Worm (Caenorhabditis elegans) whole organism, young adult: ENCODE measurements around the gene Y59E1A.4.
A peak's percentile ranks its signal among the peaks of the same experiment; 100 is the strongest.

ENCODE experiments used
- B0336.3 ChIP-seq: fragments of 200-800 bp; sonication (Bioruptor generic); IDR thresholded peaks from 2 replicates; pipeline ENCODE4 v1.3.6; 2022; ENCODE audit warnings: missing genetic modification characterization, missing compliant biosample characterization
- D2030.7 ChIP-seq: fragments of 200-800 bp; sonication (Bioruptor generic); IDR thresholded peaks from 2 replicates; pipeline ENCODE4 v1.3.6; 2022; ENCODE audit warnings: missing genetic modification reagents, missing genetic modification characterization, missing compliant biosample characterization
- F10E7.11 ChIP-seq: sonication (generic microtip); optimal IDR thresholded peaks from 2 replicates; lab custom pipeline; 2017; ENCODE audit warnings: mild to moderate bottlenecking, missing genetic modification characterization, moderate library complexity, missing compliant biosample characterization
- F33H1.4 ChIP-seq: fragments of 200-800 bp; sonication (Bioruptor generic); IDR thresholded peaks from 2 replicates; pipeline ENCODE4 v1.3.6; 2022; ENCODE audit warnings: missing genetic modification reagents, missing genetic modification characterization, missing compliant biosample characterization
- F39B2.1 ChIP-seq: fragments of 200-800 bp; sonication (Bioruptor generic); IDR thresholded peaks from 2 replicates; pipeline ENCODE4 v1.3.6; 2022; ENCODE audit warnings: missing genetic modification reagents, missing genetic modification characterization, missing compliant biosample characterization
- F49E8.2 ChIP-seq: sonication (generic microtip); optimal IDR thresholded peaks from 3 replicates; lab custom pipeline; 2017; ENCODE audit warnings: missing genetic modification characterization, mild to moderate bottlenecking, missing compliant biosample characterization, antibody characterized with exemption, moderate library complexity; ENCODE audit not compliant: insufficient read depth
- K12H6.12 ChIP-seq: fragments of 200-800 bp; sonication (Bioruptor generic); optimal IDR thresholded peaks from 2 replicates; lab custom pipeline; 2018; ENCODE audit warnings: mild to moderate bottlenecking, missing genetic modification characterization, missing compliant biosample characterization
- ZK185.1 ChIP-seq: sonication (generic microtip); optimal IDR thresholded peaks from 2 replicates; lab custom pipeline; 2016; ENCODE audit warnings: mild to moderate bottlenecking, missing genetic modification characterization, missing compliant biosample characterization; ENCODE audit not compliant: poor library complexity, severe bottlenecking
- atf-7 ChIP-seq: sonication (generic microtip); optimal IDR thresholded peaks from 2 replicates; lab custom pipeline; 2017; ENCODE audit warnings: mild to moderate bottlenecking, missing genetic modification characterization, missing compliant biosample characterization
- athp-1 ChIP-seq: sonication (generic microtip); optimal IDR thresholded peaks from 2 replicates; lab custom pipeline; 2017; ENCODE audit warnings: mild to moderate bottlenecking, missing genetic modification characterization, missing compliant biosample characterization
- attf-3 ChIP-seq: fragments of 200-800 bp; sonication (Bioruptor generic); conservative IDR thresholded peaks from 2 replicates; pipeline ENCODE4 v1.3.6; 2022; ENCODE audit warnings: missing genetic modification reagents, missing genetic modification characterization, missing compliant biosample characterization
- attf-5 ChIP-seq: fragments of 200-800 bp; sonication (Bioruptor generic); optimal IDR thresholded peaks from 2 replicates; lab custom pipeline; 2018; ENCODE audit warnings: mild to moderate bottlenecking, missing genetic modification characterization, missing compliant biosample characterization
- attf-6 ChIP-seq: fragments of 200-800 bp; sonication (Bioruptor generic); IDR thresholded peaks from 2 replicates; pipeline ENCODE4 v1.3.6; 2022; ENCODE audit warnings: missing genetic modification reagents, missing genetic modification characterization, missing compliant biosample characterization
- cebp-2 ChIP-seq: fragments of 200-800 bp; sonication (Bioruptor generic); IDR thresholded peaks from 2 replicates; pipeline ENCODE4 v1.3.6; 2022; ENCODE audit warnings: missing genetic modification characterization, missing compliant biosample characterization
- chd-7 ChIP-seq: sonication (generic microtip); optimal IDR thresholded peaks from 2 replicates; lab custom pipeline; 2016; ENCODE audit warnings: mild to moderate bottlenecking, missing genetic modification characterization, moderate library complexity, missing compliant biosample characterization
- dox-1 ChIP-seq: fragments of 200-800 bp; sonication (Bioruptor generic); IDR thresholded peaks from 2 replicates; pipeline ENCODE4 v1.3.6; 2022; ENCODE audit warnings: missing genetic modification reagents, missing genetic modification characterization, missing compliant biosample characterization
- efl-1 ChIP-seq: fragments of 150-350 bp; optimal IDR thresholded peaks from 2 replicates; lab custom pipeline; 2014; ENCODE audit warnings: missing biosample characterization, missing genetic modification reagents, missing genetic modification characterization
- egrh-3 ChIP-seq: fragments of 200-800 bp; sonication (Bioruptor generic); IDR thresholded peaks from 2 replicates; pipeline ENCODE4 v1.3.6; 2022; ENCODE audit warnings: missing genetic modification reagents, missing genetic modification characterization, missing compliant biosample characterization
- gei-17 ChIP-seq: fragments of 200-800 bp; sonication (Bioruptor generic); optimal IDR thresholded peaks from 2 replicates; lab custom pipeline; 2018; ENCODE audit warnings: mild to moderate bottlenecking, missing genetic modification characterization, missing compliant biosample characterization
- hmg-1.2 ChIP-seq: fragments of 200-800 bp; sonication (Bioruptor generic); IDR thresholded peaks from 2 replicates; pipeline ENCODE4 v1.3.6; 2022; ENCODE audit warnings: missing genetic modification reagents, missing genetic modification characterization, missing compliant biosample characterization
- madf-10 ChIP-seq: sonication (generic microtip); optimal IDR thresholded peaks from 2 replicates; lab custom pipeline; 2016; ENCODE audit warnings: mild to moderate bottlenecking, missing genetic modification characterization, missing compliant biosample characterization
- madf-6 ChIP-seq: fragments of 200-800 bp; sonication (Bioruptor generic); IDR thresholded peaks from 2 replicates; pipeline ENCODE4 v1.3.6; 2022; ENCODE audit warnings: missing genetic modification reagents, missing genetic modification characterization, missing compliant biosample characterization
- nfya-1 ChIP-seq: sonication (generic microtip); optimal IDR thresholded peaks from 2 replicates; lab custom pipeline; 2017; ENCODE audit warnings: antibody characterized with exemption, missing compliant biosample characterization, missing genetic modification characterization, borderline replicate concordance; ENCODE audit not compliant: insufficient read depth
- sdz-38 ChIP-seq: sonication (generic microtip); optimal IDR thresholded peaks from 2 replicates; lab custom pipeline; 2016; ENCODE audit warnings: missing genotype, missing genetic modification characterization, missing compliant biosample characterization
- snpc-1.1 ChIP-seq: sonication (generic microtip); optimal IDR thresholded peaks from 2 replicates; lab custom pipeline; 2017; ENCODE audit warnings: missing genetic modification characterization, mild to moderate bottlenecking, missing compliant biosample characterization, antibody characterized with exemption, moderate library complexity, missing genotype, missing genetic modification reagents; ENCODE audit not compliant: insufficient read depth
- snpc-1.3 ChIP-seq: sonication (generic microtip); optimal IDR thresholded peaks from 2 replicates; lab custom pipeline; 2017; ENCODE audit warnings: missing genetic modification characterization, mild to moderate bottlenecking, missing compliant biosample characterization, antibody characterized with exemption, moderate library complexity, missing genotype, missing genetic modification reagents; ENCODE audit not compliant: insufficient read depth
- tbp1 ChIP-seq: fragments of 200-800 bp; sonication (Bioruptor generic); optimal IDR thresholded peaks from 2 replicates; lab custom pipeline; 2018; ENCODE audit warnings: mild to moderate bottlenecking, missing genetic modification characterization, missing compliant biosample characterization
- tlf-1 ChIP-seq: fragments of 200-800 bp; sonication (Bioruptor generic); optimal IDR thresholded peaks from 2 replicates; lab custom pipeline; 2018; ENCODE audit warnings: mild to moderate bottlenecking, missing genetic modification characterization, missing compliant biosample characterization
- unc-130 ChIP-seq: sonication (generic microtip); optimal IDR thresholded peaks from 2 replicates; lab custom pipeline; 2016; ENCODE audit warnings: missing genetic modification reagents, missing genetic modification characterization, missing compliant biosample characterization

Gene Y59E1A.4

DNA sequence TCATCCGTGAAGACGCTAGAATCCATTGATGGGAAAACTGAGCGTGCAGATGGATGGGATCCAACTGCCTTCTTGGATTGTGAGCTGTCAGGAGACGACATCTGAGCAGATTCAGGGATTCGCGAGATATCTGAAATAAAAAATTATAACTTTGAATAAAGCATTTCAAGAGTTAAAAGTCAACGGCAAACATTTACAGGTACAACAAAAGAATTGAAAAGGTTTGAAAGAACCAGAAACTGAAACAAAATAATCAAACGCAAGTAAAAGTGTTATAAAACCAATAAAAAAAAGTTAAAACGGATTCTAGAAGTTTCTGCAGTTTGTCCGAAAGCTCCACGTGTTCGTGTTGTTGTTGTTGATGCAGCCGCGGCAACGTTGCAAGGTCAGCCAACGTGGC is at the start of gene Y59E1A.4:
Gene Y59E1A.4 (minus strand): TSS at position 101 of the 400 bp plus-strand sequence.
- TF ChIP-seq F10E7.11 (tag; lab: Kevin White, UChicago), result no peak
- TF ChIP-seq ZK185.1 (tag; lab: Kevin White, UChicago), result no peak
- TF ChIP-seq sdz-38, result no peak
- TF ChIP-seq attf-3, result no peak
- no peak for TF ChIP-seq cebp-2 (GFP tag; lab: Robert Waterston, UW)
- TF ChIP-seq attf-5 (GFP tag; lab: Kevin White, UChicago), result no peak

DNA sequence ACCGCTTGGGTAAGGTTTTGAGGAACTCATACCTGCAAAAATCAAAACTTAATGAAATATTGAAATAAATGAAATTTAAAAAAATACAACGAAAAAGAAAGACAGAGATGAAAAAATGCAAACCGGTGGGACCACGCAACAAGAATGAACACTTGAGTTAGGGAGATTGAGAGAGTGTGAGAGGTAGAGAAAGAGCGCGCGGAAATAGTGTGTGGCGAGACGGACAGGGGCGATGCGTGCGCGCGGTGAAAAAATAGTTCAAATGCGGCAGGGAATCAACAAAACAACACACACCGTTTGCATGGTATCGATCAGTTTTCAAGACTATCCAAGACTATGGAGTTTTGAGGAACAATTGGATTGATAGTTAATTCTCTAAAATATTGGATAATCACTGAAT is 49.8 kb upstream of the Y59E1A.4 start, which contains the start of gene meg-3:
Gene meg-3 (minus strand): TSS at position 32 of the 400 bp plus-strand sequence.
- TF ChIP-seq D2030.7 (GFP tag; lab: Robert Waterston, UW), result 0 out of 2 replicates have a peak, but pooled peaks have one; percentile 17
- TF ChIP-seq unc-130, result no peak
- peak; percentile 79 for TF ChIP-seq hmg-1.2
- peak; percentile 2 for TF ChIP-seq efl-1 (GFP tag; lab: Kevin White, UChicago)
- peak; percentile 48; the same call in 1 of the 2 replicates for TF ChIP-seq dox-1 (GFP tag; lab: Robert Waterston, UW)
- peak; percentile 58 for TF ChIP-seq gei-17
- TF ChIP-seq chd-7 (tag; lab: Kevin White, UChicago), result no peak
- no peak for TF ChIP-seq snpc-1.1 (tag; lab: Kevin White, UChicago)
- TF ChIP-seq, all 124 proteins: peak for 5

DNA sequence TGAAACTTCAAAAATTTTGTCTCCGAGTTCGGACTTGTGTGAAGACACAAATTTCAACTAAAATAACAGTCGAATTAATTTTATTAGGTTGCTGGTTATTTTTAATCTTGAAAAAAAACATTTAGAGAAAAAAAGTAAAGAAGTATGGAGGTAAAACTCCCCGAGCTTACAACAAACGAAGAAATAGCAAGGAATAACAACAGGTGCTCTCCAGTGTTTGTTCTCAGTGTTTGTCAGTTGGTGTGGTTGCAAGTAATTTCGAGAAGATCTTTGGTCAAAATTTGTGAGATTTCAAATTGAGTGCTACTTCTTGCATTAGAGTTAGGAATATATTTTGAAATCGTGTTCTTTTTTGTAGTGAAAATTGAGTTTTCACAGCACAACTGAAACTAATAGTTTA is 45.0 kb upstream of the Y59E1A.4 start:
- TF ChIP-seq madf-10 (no peak), snpc-1.3 (tag; lab: Kevin White, UChicago) (no peak), atf-7 (no peak), nfya-1 (tag; lab: Kevin White, UChicago) (no peak), B0336.3 (no peak)

DNA sequence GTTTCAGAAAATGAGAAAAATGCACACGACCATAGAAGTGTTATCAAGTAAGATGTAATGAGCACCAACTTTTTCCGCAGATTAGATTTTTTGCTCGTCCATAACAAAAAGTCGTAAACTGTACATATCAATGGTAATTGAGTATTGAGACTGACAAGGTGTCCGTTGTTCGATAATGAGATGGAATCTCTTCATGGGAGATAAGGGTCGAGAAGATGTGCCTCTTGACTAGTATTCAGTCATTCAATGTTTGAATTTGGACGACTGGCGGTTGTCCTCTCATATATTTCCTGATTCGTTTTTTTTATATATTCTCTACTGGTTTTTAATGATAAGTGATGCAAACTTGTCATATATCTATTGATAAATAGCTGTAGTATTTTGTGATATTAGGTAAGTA is 41.9 kb upstream of the Y59E1A.4 start:
- TF ChIP-seq K12H6.12 (tag; lab: Kevin White, UChicago), result no peak
- no peak for TF ChIP-seq F33H1.4 (GFP tag; lab: Robert Waterston, UW)
- no peak for TF ChIP-seq F39B2.1 (GFP tag; lab: Robert Waterston, UW)

DNA sequence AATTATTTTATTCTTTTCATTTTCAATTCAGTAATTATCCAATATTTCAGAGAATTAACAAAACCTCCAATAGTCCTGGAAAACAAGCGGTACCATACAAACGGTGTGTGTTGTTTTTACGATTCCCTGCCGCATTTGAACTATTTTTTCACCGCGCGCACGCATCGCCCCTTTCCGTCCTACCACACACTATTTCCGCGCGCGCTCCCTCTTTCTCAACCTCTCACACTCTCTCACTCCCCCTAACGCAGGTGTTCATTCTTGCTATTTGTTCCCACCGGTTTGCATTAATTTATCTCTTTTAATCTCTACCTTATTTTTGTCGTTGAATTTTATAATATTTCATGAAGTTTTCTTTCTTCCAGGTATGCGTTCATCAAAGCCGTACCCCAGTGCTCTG is 37.9 kb upstream of the Y59E1A.4 start, which contains the start of gene F52D2.12:
Gene F52D2.12 (plus strand): TSS at position 307 of the 400 bp plus-strand sequence.
- TF ChIP-seq madf-6 (GFP tag; lab: Robert Waterston, UW) (peak; percentile 33; the same call in 1 of the 2 replicates), efl-1 (GFP tag; lab: Kevin White, UChicago) (peak; percentile 42), egrh-3 (GFP tag; lab: Robert Waterston, UW) (0 out of 2 replicates have a peak, but pooled peaks have one; percentile 14), hmg-1.2 (peak; percentile 29; the same call in 1 of the 2 replicates), cebp-2 (GFP tag; lab: Robert Waterston, UW) (no peak)

DNA sequence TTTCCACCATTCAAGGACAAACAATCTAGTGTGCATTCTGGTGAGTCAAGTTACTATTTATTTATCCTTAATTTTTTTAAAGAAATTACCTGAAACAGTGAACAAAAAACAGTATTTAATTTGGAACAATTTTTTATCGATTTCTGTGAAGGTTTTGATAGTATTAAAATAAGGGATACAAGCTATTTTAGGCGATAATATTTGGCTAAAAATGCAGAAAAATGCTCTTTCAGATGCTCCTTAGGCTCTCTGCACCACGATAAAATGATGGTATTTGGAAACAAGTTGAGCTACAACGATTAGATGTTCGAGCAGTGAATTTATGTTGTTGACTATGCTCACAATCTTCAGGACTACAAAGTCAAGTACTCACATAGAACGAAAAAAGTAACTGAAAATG is 35.9 kb upstream of the Y59E1A.4 start, which contains the start of gene F52D2.6:
Gene F52D2.6 (plus strand): TSS at position 301 of the 400 bp plus-strand sequence.
- TF ChIP-seq tlf-1 (GFP tag; lab: Kevin White, UChicago), result no peak
- no peak for TF ChIP-seq tbp1 (GFP tag; lab: Kevin White, UChicago)
- no peak for TF ChIP-seq attf-6 (GFP tag; lab: Robert Waterston, UW)
- no peak for TF ChIP-seq K12H6.12 (tag; lab: Kevin White, UChicago)
- no peak for TF ChIP-seq F10E7.11 (tag; lab: Kevin White, UChicago)
- no peak for TF ChIP-seq F49E8.2 (tag; lab: Kevin White, UChicago)
- TF ChIP-seq athp-1, result no peak
